Worm (Caenorhabditis elegans): ENCODE data around the gene srbc-17.
A peak's percentile ranks its signal among the peaks of the same experiment; 100 is the strongest.

Gene srbc-17

ce11 chrV:2177307-2177764 is at the start of gene srbc-17:
Gene srbc-17, plus strand, starts transcription at chrV:2177714.
- TF ChIP-seq nhr-237 (tag; optimal IDR thresholded peaks at IDR 0.05): no peak
- no peak for TF ChIP-seq nhr-23 (tag; optimal IDR thresholded peaks at IDR 0.05)
- TF ChIP-seq dmd-4 (tag; optimal IDR thresholded peaks at IDR 0.05): no peak
- no peak for TF ChIP-seq ceh-82 (tag; optimal IDR thresholded peaks at IDR 0.05)

ce11 chrV:2132675-2133074 is 44.8 kb upstream of the srbc-17 start:
- TF ChIP-seq F13H6.1 (tag; optimal IDR thresholded peaks at IDR 0.05): no peak
- no peak for TF ChIP-seq elt-3 (tag; optimal IDR thresholded peaks at IDR 0.05)
- TF ChIP-seq peb-1 (tag; optimal IDR thresholded peaks at IDR 0.05): no peak
- TF ChIP-seq unc-55 (GFP tag; optimal IDR thresholded peaks at IDR 0.05): no peak
- TF ChIP-seq nhr-11 (tag; optimal IDR thresholded peaks at IDR 0.05): no peak
- no peak for TF ChIP-seq ZK546.5 (tag; optimal IDR thresholded peaks at IDR 0.05)
- TF ChIP-seq ztf-4 (tag; optimal IDR thresholded peaks at IDR 0.05): no peak
- TF ChIP-seq nhr-21 (tag; optimal IDR thresholded peaks at IDR 0.05): no peak
- no peak for TF ChIP-seq unc-39 (tag; optimal IDR thresholded peaks at IDR 0.05)

- TF ChIP-seq ceh-82 (tag; optimal IDR thresholded peaks at IDR 0.05): no peak
- TF ChIP-seq nhr-21 (tag; optimal IDR thresholded peaks at IDR 0.05): no peak
- no peak for TF ChIP-seq unc-39 (tag; optimal IDR thresholded peaks at IDR 0.05)
- TF ChIP-seq unc-62 (GFP tag; optimal IDR thresholded peaks at IDR 0.05): no peak
- TF ChIP-seq dmd-4 (tag; optimal IDR thresholded peaks at IDR 0.05): no peak
- no peak for TF ChIP-seq ZK546.5 (tag; optimal IDR thresholded peaks at IDR 0.05)
- peak; percentile 83 for TF ChIP-seq zag-1 (tag; optimal IDR thresholded peaks at IDR 0.05)
- TF ChIP-seq sem-4 (tag; optimal IDR thresholded peaks at IDR 0.05): peak; percentile 69
- no peak for TF ChIP-seq lin-39 (tag; optimal IDR thresholded peaks at IDR 0.05)
- TF ChIP-seq Y55F3AM.14 (GFP tag; optimal IDR thresholded peaks at IDR 0.05): peak; percentile 78
- TF ChIP-seq mdl-1 (tag; optimal IDR thresholded peaks at IDR 0.05): peak; percentile 58 to 86
- TF ChIP-seq F13H6.1 (tag; optimal IDR thresholded peaks at IDR 0.05): peak; percentile 87
- TF ChIP-seq alr-1 (tag; optimal IDR thresholded peaks at IDR 0.05): no peak
- no peak for TF ChIP-seq ceh-16 (tag; optimal IDR thresholded peaks at IDR 0.05)
- no peak for TF ChIP-seq nhr-23 (tag; optimal IDR thresholded peaks at IDR 0.05)
- TF ChIP-seq nhr-6 (tag; optimal IDR thresholded peaks at IDR 0.05): no peak
- peak; percentile 50 for TF ChIP-seq lin-13 (GFP tag; optimal IDR thresholded peaks at IDR 0.05)
- TF ChIP-seq lin-11 (tag; optimal IDR thresholded peaks at IDR 0.05): peak; percentile 64
- no peak for TF ChIP-seq nhr-12 (tag; optimal IDR thresholded peaks at IDR 0.05)
- TF ChIP-seq mab-5 (tag; optimal IDR thresholded peaks at IDR 0.05): no peak
- peak; percentile 59 for TF ChIP-seq unc-55 (GFP tag; optimal IDR thresholded peaks at IDR 0.05)
- TF ChIP-seq skn-1 (tag; optimal IDR thresholded peaks at IDR 0.05): no peak
- no peak for TF ChIP-seq elt-3 (tag; optimal IDR thresholded peaks at IDR 0.05)
- peak; percentile 78 for TF ChIP-seq nhr-129 (tag; optimal IDR thresholded peaks at IDR 0.05)
- no peak for TF ChIP-seq elt-1 (tag; optimal IDR thresholded peaks at IDR 0.05)
- TF ChIP-seq crh-2 (tag; optimal IDR thresholded peaks at IDR 0.05): peak; percentile 62
- TF ChIP-seq sma-3 (GFP tag; optimal IDR thresholded peaks at IDR 0.05): no peak
- no peak for TF ChIP-seq nhr-25 (tag; optimal IDR thresholded peaks at IDR 0.05)
- peak; percentile 9 for TF ChIP-seq fos-1 (tag; optimal IDR thresholded peaks at IDR 0.05)
- TF ChIP-seq C34F6.9 (tag; optimal IDR thresholded peaks at IDR 0.05): peak; percentile 84
- peak; percentile 29 for TF ChIP-seq ztf-4 (tag; optimal IDR thresholded peaks at IDR 0.05)
- no peak for TF ChIP-seq gmeb-1 (tag; optimal IDR thresholded peaks at IDR 0.05)
- peak; percentile 11 for TF ChIP-seq egl-27 (tag; optimal IDR thresholded peaks at IDR 0.05)
- TF ChIP-seq lsy-2 (tag; optimal IDR thresholded peaks at IDR 0.05): peak in 1 of 2 experiments; percentile 68
- TF ChIP-seq nhr-11 (tag; optimal IDR thresholded peaks at IDR 0.05): no peak
- no peak for TF ChIP-seq ztf-11 (tag; optimal IDR thresholded peaks at IDR 0.05)
- no peak for TF ChIP-seq nhr-10 (tag; optimal IDR thresholded peaks at IDR 0.05)
- TF ChIP-seq snpc-4 (tag; optimal IDR thresholded peaks at IDR 0.05): no peak
- no peak for TF ChIP-seq ama-1 (optimal IDR thresholded peaks at IDR 0.05)
- TF ChIP-seq sma-9 (GFP tag; optimal IDR thresholded peaks at IDR 0.05): peak; percentile 93
- no peak for TF ChIP-seq sma-9 (tag; optimal IDR thresholded peaks at IDR 0.05)
- TF ChIP-seq nhr-77 (tag; optimal IDR thresholded peaks at IDR 0.05): no peak
- TF ChIP-seq mbf-1 (tag; optimal IDR thresholded peaks at IDR 0.05): no peak
- TF ChIP-seq R02D3.7 (tag; optimal IDR thresholded peaks at IDR 0.05): no peak
- TF ChIP-seq peb-1 (tag; optimal IDR thresholded peaks at IDR 0.05): no peak
- no peak for TF ChIP-seq ztf-1 (GFP tag; conservative IDR thresholded peaks at IDR 0.05)
- no peak for TF ChIP-seq aly-2 (tag; optimal IDR thresholded peaks at IDR 0.05)
- no peak for TF ChIP-seq nhr-237 (tag; optimal IDR thresholded peaks at IDR 0.05)
- TF ChIP-seq blmp-1 (tag; optimal IDR thresholded peaks at IDR 0.05; ENCODE audit: insufficient read depth): no peak
These were observed 44.0 kb upstream of the srbc-17 start for ce11 chrV:2133512-2133911.

Measured in whole organism, L2 larva.